In the genomic region with DNA sequence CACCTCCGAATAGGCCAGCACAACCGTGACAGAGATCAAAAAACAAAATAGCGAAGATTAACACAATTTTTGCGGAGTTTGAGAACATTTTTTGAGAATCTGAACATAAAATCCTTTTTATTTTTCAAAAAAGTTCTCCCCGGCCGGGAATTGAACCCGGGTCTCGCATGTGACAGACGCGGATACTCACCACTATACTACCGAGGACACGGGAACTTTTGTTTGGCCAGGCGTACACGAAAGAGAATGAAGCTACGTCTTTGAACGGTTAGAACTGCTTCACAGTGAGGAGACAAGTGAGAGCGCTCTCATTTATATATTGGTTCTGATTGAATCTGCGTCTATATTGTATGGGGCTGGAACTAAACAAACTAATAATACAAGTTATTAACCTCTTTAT, we compare ENCODE assay signal across 2 worm cellular contexts.
TF ChIP-seq lines count a peak whose summit lies in the region.

grl-26 (minus strand) TSS at position 318 of the 400 bp plus-strand sequence.

TF ChIP-seq in whole organism, L1 larva, 84 proteins besides CTCF, POLR2A, EP300 and RAD21 (continued from another document):
- TF ChIP-seq pqm-1 (tag; optimal IDR thresholded peaks at IDR 0.05; lab: Kevin White, UChicago) (no peak), mab-9 (GFP tag; IDR thresholded peaks at IDR 0.05; lab: Robert Waterston, UW) (no peak), pag-3 (tag; optimal IDR thresholded peaks at IDR 0.05; lab: Kevin White, UChicago; ENCODE audit: borderline replicate concordance, insufficient read depth) (no peak), sox-4 (tag; optimal IDR thresholded peaks at IDR 0.05; lab: Kevin White, UChicago) (no peak), elt-2 (tag; optimal IDR thresholded peaks at IDR 0.05; lab: Kevin White, UChicago) (no peak), efl-1 (optimal IDR thresholded peaks at IDR 0.05; lab: Kevin White, UChicago) (peak in 1 of 2 experiments; percentile 35), efl-1 (GFP tag; optimal IDR thresholded peaks at IDR 0.05 in 1 of 2; lab: Kevin White, UChicago) (peak; percentile 12 to 80), ceh-90 (tag; optimal IDR thresholded peaks at IDR 0.05; lab: Kevin White, UChicago) (no peak), fos-1 (tag; optimal IDR thresholded peaks at IDR 0.05; lab: Kevin White, UChicago) (no peak), ztf-11 (tag; optimal IDR thresholded peaks at IDR 0.05; lab: Kevin White, UChicago) (no peak), nhr-20 (tag; optimal IDR thresholded peaks at IDR 0.05; lab: Kevin White, UChicago) (peak; percentile 34), tbx-2 (tag; optimal IDR thresholded peaks at IDR 0.05; lab: Kevin White, UChicago) (peak; percentile 2), unc-98 (GFP tag; IDR thresholded peaks at IDR 0.05; lab: Robert Waterston, UW) (no peak), nhr-77 (tag; optimal IDR thresholded peaks at IDR 0.05; lab: Kevin White, UChicago) (peak; percentile 36), nhr-71 (tag; optimal IDR thresholded peaks at IDR 0.05; lab: Kevin White, UChicago) (no peak), lin-35 (GFP tag; optimal IDR thresholded peaks at IDR 0.05; lab: Kevin White, UChicago) (peak; percentile 18 to 69), ama-1 (optimal IDR thresholded peaks at IDR 0.05; lab: Kevin White, UChicago) (no peak), hpl-2 (GFP tag; optimal IDR thresholded peaks at IDR 0.05; lab: Kevin White, UChicago) (no peak), ceh-8 (GFP tag; optimal IDR thresholded peaks at IDR 0.05; lab: Kevin White, UChicago) (no peak), lin-15B (tag; optimal IDR thresholded peaks at IDR 0.05; lab: Kevin White, UChicago) (no peak), aly-2 (tag; optimal IDR thresholded peaks at IDR 0.05; lab: Kevin White, UChicago) (no peak), lin-13 (GFP tag; optimal IDR thresholded peaks at IDR 0.05; lab: Kevin White, UChicago) (peak; percentile 22), C34B4.2 (tag; optimal IDR thresholded peaks at IDR 0.05; lab: Kevin White, UChicago) (no peak), snu-23 (GFP tag; optimal IDR thresholded peaks at IDR 0.05; lab: Kevin White, UChicago) (peak; percentile 60)

TF ChIP-seq in whole organism, young adult, 124 proteins besides CTCF, POLR2A, EP300 and RAD21 (continued from another document):
- TF ChIP-seq lin-40 (tag; optimal IDR thresholded peaks at IDR 0.05; lab: Kevin White, UChicago) (no peak), lsl-1 (GFP tag; optimal IDR thresholded peaks at IDR 0.05; lab: Kevin White, UChicago) (peak; percentile 25), F49E8.2 (tag; optimal IDR thresholded peaks at IDR 0.05; lab: Kevin White, UChicago; ENCODE audit: insufficient read depth) (peak; percentile 51)
